Fruit fly (Drosophila melanogaster) whole organism, embryonic: ENCODE measurements around the gene NimC2.

ENCODE experiments used
- CG3838 ChIP-seq: fragments of 200-800 bp; sonication (Bioruptor generic); optimal IDR thresholded peaks from 3 replicates; lab custom pipeline; 2016; ENCODE audit warnings: missing biosample characterization, missing genetic modification characterization
- CHES-1-like ChIP-seq: fragments of 200-800 bp; sonication (Bioruptor generic); optimal IDR thresholded peaks from 2 replicates; lab custom pipeline; 2016; ENCODE audit warnings: missing biosample characterization, missing genetic modification characterization
- Elba2 ChIP-seq: fragments of 200-800 bp; sonication (Bioruptor generic); optimal IDR thresholded peaks from 3 replicates; lab custom pipeline; 2016; ENCODE audit warnings: missing biosample characterization, missing genetic modification characterization
- Med ChIP-seq: fragments of 200-800 bp; sonication (Bioruptor generic); peaks from one replicate; lab custom pipeline; 2016; ENCODE audit warnings: missing biosample characterization, missing genetic modification characterization, mild to moderate bottlenecking, inconsistent platforms, moderate library complexity
- sr ChIP-seq: fragments of 200-800 bp; sonication (Bioruptor generic); IDR thresholded peaks from 3 replicates; pipeline ENCODE4 v1.3.6; 2022; ENCODE audit warnings: missing biosample characterization, missing genetic modification characterization

- no peak for TF ChIP-seq sr (GFP tag; lab: Robert Waterston, UW)
- no peak for TF ChIP-seq CHES-1-like (GFP tag; lab: Kevin White, UChicago)
- TF ChIP-seq Elba2 (GFP tag; lab: Kevin White, UChicago) = no peak
- TF ChIP-seq Med = no peak
- no peak for TF ChIP-seq CG3838 (GFP tag; lab: Kevin White, UChicago)
Observed at dm6 chr2L:13955775-13956174, 24.2 kb upstream of the NimC2 start.
